Worm (Caenorhabditis elegans): ENCODE results near the gene R02E4.1.

The R02E4.1 gene

DNA sequence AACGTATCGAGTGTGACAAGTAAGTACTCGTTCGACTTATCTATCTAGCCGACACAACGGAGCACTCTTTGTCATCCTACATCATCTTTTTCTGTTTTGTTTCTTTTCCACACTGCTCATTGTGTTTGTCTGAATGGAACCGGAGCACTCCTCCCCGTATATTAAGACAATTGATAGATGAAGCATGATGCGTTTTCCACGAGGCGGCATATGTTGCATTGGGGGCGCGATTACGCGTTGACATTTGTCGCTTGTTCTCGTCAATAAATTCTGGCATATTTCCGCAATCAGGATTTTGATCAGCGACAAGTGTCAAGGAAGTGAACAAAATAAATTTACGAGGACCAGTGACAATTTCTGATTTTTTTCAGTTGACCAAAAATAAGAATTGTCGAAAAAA, 36.2 kb downstream of the R02E4.1 start:
- TF ChIP-seq ZK546.5 (tag; optimal IDR thresholded peaks at IDR 0.05) (no peak), pha-4 (tag; optimal IDR thresholded peaks at IDR 0.05) (no peak), R02D3.7 (tag; optimal IDR thresholded peaks at IDR 0.05) (no peak), elt-3 (tag; optimal IDR thresholded peaks at IDR 0.05) (no peak), skn-1 (tag; optimal IDR thresholded peaks at IDR 0.05) (no peak), egl-27 (tag; optimal IDR thresholded peaks at IDR 0.05) (no peak), fos-1 (tag; optimal IDR thresholded peaks at IDR 0.05) (no peak), fkh-2 (tag; optimal IDR thresholded peaks at IDR 0.05) (no peak)

ce11 chrX:4061968-4062367, 42.4 kb downstream of the R02E4.1 start:
- TF ChIP-seq nhr-25 (tag; optimal IDR thresholded peaks at IDR 0.05) (no peak), ama-1 (optimal IDR thresholded peaks at IDR 0.05) (no peak), lin-15B (tag; optimal IDR thresholded peaks at IDR 0.05) (no peak), unc-62 (GFP tag; optimal IDR thresholded peaks at IDR 0.05) (no peak), mdl-1 (tag; optimal IDR thresholded peaks at IDR 0.05) (no peak), egl-5 (tag; optimal IDR thresholded peaks at IDR 0.05) (no peak), elt-2 (tag; optimal IDR thresholded peaks at IDR 0.05) (no peak), nhr-12 (tag; optimal IDR thresholded peaks at IDR 0.05) (no peak), lin-39 (tag; optimal IDR thresholded peaks at IDR 0.05) (no peak), skn-1 (tag; optimal IDR thresholded peaks at IDR 0.05) (no peak), snpc-4 (tag; optimal IDR thresholded peaks at IDR 0.05) (no peak), eor-1 (tag; optimal IDR thresholded peaks at IDR 0.05) (no peak), unc-39 (tag; optimal IDR thresholded peaks at IDR 0.05) (no peak)
